Fruit fly (Drosophila melanogaster): ENCODE data around the gene prage.
A peak's percentile ranks its signal among the peaks of the same experiment; 100 is the strongest.

Gene prage

dm6 chrX:1858867-1859266, 85.3 kb downstream of the prage start, which contains the start of gene Lamtor5 (continued):
- no peak for TF ChIP-seq disco-r (GFP tag; optimal IDR thresholded peaks at IDR 0.05)
- peak; percentile 19 for TF ChIP-seq Nf-YB (GFP tag; optimal IDR thresholded peaks at IDR 0.05)
- peak; percentile 27 for TF ChIP-seq Sox102F (GFP tag; optimal IDR thresholded peaks at IDR 0.05)
- TF ChIP-seq dmrt99B (tag; optimal IDR thresholded peaks at IDR 0.05), result peak; percentile 36
- no peak for TF ChIP-seq aop (GFP tag; IDR thresholded peaks at IDR 0.05)
- TF ChIP-seq HLH4C (GFP tag; IDR thresholded peaks at IDR 0.05; ENCODE audit: partially characterized antibody), result peak; percentile 28; the same call in 1 of the 3 replicates
- peak; percentile 26 for TF ChIP-seq CG7556 (GFP tag; optimal IDR thresholded peaks at IDR 0.05)
- TF ChIP-seq ab (GFP tag; optimal IDR thresholded peaks at IDR 0.05), result no peak
- peak; percentile 18; the same call in 1 of the 2 replicates for TF ChIP-seq onecut (GFP tag; IDR thresholded peaks at IDR 0.05)
- TF ChIP-seq klu (GFP tag; IDR thresholded peaks at IDR 0.05), result peak; percentile 15; the same call in 1 of the 2 replicates
- TF ChIP-seq NC2α (GFP tag; optimal IDR thresholded peaks at IDR 0.05), result no peak
- no peak for TF ChIP-seq sima (GFP tag; optimal IDR thresholded peaks at IDR 0.05)
- peak; percentile 69 for TF ChIP-seq lab (GFP tag; optimal IDR thresholded peaks at IDR 0.05)
- no peak for TF ChIP-seq ttk (GFP tag; IDR thresholded peaks at IDR 0.05)
- no peak for TF ChIP-seq sens-2 (GFP tag; IDR thresholded peaks at IDR 0.05)
- TF ChIP-seq rib (GFP tag; IDR thresholded peaks at IDR 0.05), result no peak
- no peak for TF ChIP-seq CG2129 (GFP tag; IDR thresholded peaks at IDR 0.05; ENCODE audit: partially characterized antibody)
- TF ChIP-seq CG10959 (GFP tag; IDR thresholded peaks at IDR 0.05), result no peak
- TF ChIP-seq CG4328 (GFP tag; optimal IDR thresholded peaks at IDR 0.05), result no peak
- TF ChIP-seq E2f2 (GFP tag; IDR thresholded peaks at IDR 0.05), result peak; percentile 25; the same call in 1 of the 2 replicates
- peak; percentile 53 for TF ChIP-seq BtbVII (GFP tag; optimal IDR thresholded peaks at IDR 0.05)
- peak; percentile 9 for TF ChIP-seq pho (GFP tag; optimal IDR thresholded peaks at IDR 0.05)
- TF ChIP-seq YL-1 (GFP tag; optimal IDR thresholded peaks at IDR 0.05), result peak; percentile 39
- TF ChIP-seq CG10979 (tag; optimal IDR thresholded peaks at IDR 0.05), result peak; percentile 30
- peak; percentile 52; the same call in 2 of the 3 replicates for TF ChIP-seq CG34224 (GFP tag; IDR thresholded peaks at IDR 0.05; ENCODE audit: partially characterized antibody)
- TF ChIP-seq CG12744 (GFP tag; optimal IDR thresholded peaks at IDR 0.05), result peak; percentile 24
- TF ChIP-seq B-H1 (GFP tag; IDR thresholded peaks at IDR 0.05), result peak; percentile 21; the same call in 1 of the 3 replicates
- TF ChIP-seq H2.0 (GFP tag; IDR thresholded peaks at IDR 0.05), result no peak
- no peak for TF ChIP-seq dmrt11E (tag; optimal IDR thresholded peaks at IDR 0.05)
- TF ChIP-seq Oli (tag; optimal IDR thresholded peaks at IDR 0.05), result no peak
- TF ChIP-seq CG5180 (GFP tag; optimal IDR thresholded peaks at IDR 0.05), result no peak
- peak in 1 of 2 experiments; percentile 35 for TF ChIP-seq bsh (GFP tag; optimal IDR thresholded peaks at IDR 0.05)
- no peak for TF ChIP-seq tna (GFP tag; IDR thresholded peaks at IDR 0.05; ENCODE audit: partially characterized antibody)
- TF ChIP-seq abd-A (tag; optimal IDR thresholded peaks at IDR 0.05), result no peak
- peak; percentile 49 for TF ChIP-seq oc (tag; optimal IDR thresholded peaks at IDR 0.05)
- peak; percentile 54 for TF ChIP-seq Meics (GFP tag; optimal IDR thresholded peaks at IDR 0.05)
- peak; percentile 37 for TF ChIP-seq CG30403 (GFP tag; optimal IDR thresholded peaks at IDR 0.05)
- peak; percentile 32 for TF ChIP-seq CG18262 (tag; optimal IDR thresholded peaks at IDR 0.05)
- no peak for TF ChIP-seq gcm2 (GFP tag; optimal IDR thresholded peaks at IDR 0.05)
- peak; percentile 33; the same call in 1 of the 3 replicates for TF ChIP-seq tgo (GFP tag; IDR thresholded peaks at IDR 0.05)
- peak; percentile 41 to 49 for TF ChIP-seq Pdp1 (GFP tag; optimal IDR thresholded peaks at IDR 0.05)
- TF ChIP-seq CG15514 (GFP tag; optimal IDR thresholded peaks at IDR 0.05), result peak; percentile 61
- no peak for TF ChIP-seq CG16815 (GFP tag; optimal IDR thresholded peaks at IDR 0.05)
- TF ChIP-seq slbo (GFP tag; IDR thresholded peaks at IDR 0.05), result peak; percentile 73
- no peak for TF ChIP-seq CTCF (GFP tag; optimal IDR thresholded peaks at IDR 0.05)
- TF ChIP-seq seq (GFP tag; IDR thresholded peaks at IDR 0.05), result no peak
- peak; percentile 42 for TF ChIP-seq CG18599 (GFP tag; optimal IDR thresholded peaks at IDR 0.05)
- no peak for TF ChIP-seq Hr78 (GFP tag; optimal IDR thresholded peaks at IDR 0.05)
- peak; percentile 23 for TF ChIP-seq gro (GFP tag; optimal IDR thresholded peaks at IDR 0.05)
- TF ChIP-seq CG8944 (GFP tag; optimal IDR thresholded peaks at IDR 0.05), result no peak

Measured in whole organism, embryonic.